Worm (Caenorhabditis elegans): ENCODE results near the gene F41F3.1.

F41F3.1 gene

DNA sequence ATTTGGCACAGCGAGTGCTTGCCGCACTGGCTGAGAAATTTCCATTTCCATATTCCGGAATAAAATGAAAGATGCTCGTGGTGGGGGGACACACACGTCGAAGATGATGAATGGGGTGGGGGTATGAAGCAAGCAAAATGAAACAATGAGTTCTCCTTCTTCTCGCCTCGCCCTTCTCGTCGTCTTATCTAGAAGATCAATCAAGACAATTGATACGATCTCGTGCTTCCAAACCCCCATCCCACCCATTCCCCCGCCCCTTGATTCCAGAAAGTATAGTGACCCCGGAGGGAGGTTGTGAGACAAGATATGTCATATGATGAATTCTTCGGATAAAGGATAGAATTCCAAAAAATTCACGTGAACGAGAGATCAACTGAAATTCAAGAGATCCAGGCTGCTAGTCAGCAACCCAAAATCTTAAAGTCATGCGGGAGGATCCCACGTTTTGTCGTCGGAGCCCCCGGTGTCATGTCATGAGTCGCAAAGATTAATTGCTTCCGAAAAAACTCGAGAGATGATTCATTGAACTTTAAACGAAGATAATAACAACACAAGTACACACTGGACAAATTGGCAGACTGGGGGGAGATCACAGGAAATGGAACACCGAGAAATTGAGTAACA, 40.2 kb downstream of the F41F3.1 start:
- no peak for TF ChIP-seq scrt-1 (GFP tag; IDR thresholded peaks at IDR 0.05)
- TF ChIP-seq ets-7 (tag; optimal IDR thresholded peaks at IDR 0.05): no peak
- no peak for TF ChIP-seq hmg-4 (GFP tag; optimal IDR thresholded peaks at IDR 0.05)
- TF ChIP-seq tra-4 (tag; optimal IDR thresholded peaks at IDR 0.05): no peak
- no peak for TF ChIP-seq aly-1 (tag; optimal IDR thresholded peaks at IDR 0.05)
- no peak for TF ChIP-seq flt-1 (GFP tag; IDR thresholded peaks at IDR 0.05)
- TF ChIP-seq ama-1 (optimal IDR thresholded peaks at IDR 0.05): no peak
- TF ChIP-seq tbx-11 (GFP tag; IDR thresholded peaks at IDR 0.05): no peak
- no peak for TF ChIP-seq B0310.2 (tag; optimal IDR thresholded peaks at IDR 0.05)
- no peak for TF ChIP-seq ceh-36 (tag; optimal IDR thresholded peaks at IDR 0.05)
- TF ChIP-seq ceh-13 (GFP tag; optimal IDR thresholded peaks at IDR 0.05): no peak
- no peak for TF ChIP-seq pes-1 (GFP tag; IDR thresholded peaks at IDR 0.05)
- no peak for TF ChIP-seq F13C5.2 (tag; optimal IDR thresholded peaks at IDR 0.05)
- TF ChIP-seq hnd-1 (tag; optimal IDR thresholded peaks at IDR 0.05): no peak
- TF ChIP-seq hmbx-1 (tag; optimal IDR thresholded peaks at IDR 0.05): no peak
- TF ChIP-seq sea-1 (GFP tag; conservative IDR thresholded peaks at IDR 0.05): no peak
- no peak for TF ChIP-seq tbx-37 (GFP tag; conservative IDR thresholded peaks at IDR 0.05)

DNA sequence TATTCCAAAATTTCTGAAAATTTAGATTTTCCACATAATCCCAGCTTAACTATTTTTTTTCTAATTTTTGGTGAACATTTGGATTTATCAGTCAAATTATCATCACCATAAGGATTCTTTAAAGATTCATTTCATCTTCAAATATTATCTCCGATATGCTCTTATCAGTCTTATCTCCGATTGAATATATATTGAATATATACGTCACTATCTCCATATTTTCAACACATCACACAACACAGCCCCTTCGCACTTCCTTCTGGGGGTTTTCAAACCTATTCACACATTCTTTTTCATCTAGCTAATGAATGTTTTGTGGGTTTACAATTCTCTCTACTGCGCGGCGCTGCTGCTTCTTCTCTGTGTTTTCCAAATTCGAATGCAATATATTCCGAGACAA, 44.3 kb downstream of the F41F3.1 start:
- TF ChIP-seq hnd-1 (tag; optimal IDR thresholded peaks at IDR 0.05): no peak
- no peak for TF ChIP-seq ceh-36 (tag; optimal IDR thresholded peaks at IDR 0.05)
- TF ChIP-seq F13C5.2 (tag; optimal IDR thresholded peaks at IDR 0.05): no peak
- TF ChIP-seq ama-1 (optimal IDR thresholded peaks at IDR 0.05): no peak
- TF ChIP-seq tra-4 (tag; optimal IDR thresholded peaks at IDR 0.05): no peak
- TF ChIP-seq ceh-13 (GFP tag; optimal IDR thresholded peaks at IDR 0.05): no peak
- TF ChIP-seq hmg-4 (GFP tag; optimal IDR thresholded peaks at IDR 0.05): no peak
- TF ChIP-seq B0310.2 (tag; optimal IDR thresholded peaks at IDR 0.05): no peak
- no peak for TF ChIP-seq hmbx-1 (tag; optimal IDR thresholded peaks at IDR 0.05)
- no peak for TF ChIP-seq ets-7 (tag; optimal IDR thresholded peaks at IDR 0.05)
- no peak for TF ChIP-seq scrt-1 (GFP tag; IDR thresholded peaks at IDR 0.05)
- no peak for TF ChIP-seq tbx-37 (GFP tag; conservative IDR thresholded peaks at IDR 0.05)
- TF ChIP-seq aly-1 (tag; optimal IDR thresholded peaks at IDR 0.05): no peak
- no peak for TF ChIP-seq pes-1 (GFP tag; IDR thresholded peaks at IDR 0.05)
- no peak for TF ChIP-seq flt-1 (GFP tag; IDR thresholded peaks at IDR 0.05)
- no peak for TF ChIP-seq sea-1 (GFP tag; conservative IDR thresholded peaks at IDR 0.05)
- TF ChIP-seq tbx-11 (GFP tag; IDR thresholded peaks at IDR 0.05): no peak

ce11 chrV:4700189-4700588, 45.8 kb downstream of the F41F3.1 start, which contains the start of gene ZC266.1:
TSS of gene ZC266.1 (minus strand) at chrV:4700289.
- TF ChIP-seq aly-1 (tag; optimal IDR thresholded peaks at IDR 0.05) (no peak), B0310.2 (tag; optimal IDR thresholded peaks at IDR 0.05) (no peak), tbx-11 (GFP tag; IDR thresholded peaks at IDR 0.05) (no peak), tra-4 (tag; optimal IDR thresholded peaks at IDR 0.05) (no peak), scrt-1 (GFP tag; IDR thresholded peaks at IDR 0.05) (no peak), ets-7 (tag; optimal IDR thresholded peaks at IDR 0.05) (no peak), flt-1 (GFP tag; IDR thresholded peaks at IDR 0.05) (no peak), ama-1 (optimal IDR thresholded peaks at IDR 0.05) (no peak), ceh-36 (tag; optimal IDR thresholded peaks at IDR 0.05) (no peak), ceh-13 (GFP tag; optimal IDR thresholded peaks at IDR 0.05) (no peak), F13C5.2 (tag; optimal IDR thresholded peaks at IDR 0.05) (no peak)

Measured in whole organism, early embryonic.